Worm (Caenorhabditis elegans) whole organism, mixed stage, embryonic: ENCODE measurements around the gene swt-2.
"Not testable (repeated sequence)": the region's sequence is repeated elsewhere in the genome, so short reads cannot be mapped to it uniquely, and the experiment has no call there.

Source experiments
- M03D4.4 ChIP-seq: sonication (generic microtip); optimal IDR thresholded peaks from 2 replicates; lab custom pipeline; 2017; ENCODE audit warnings: mild to moderate bottlenecking, missing genetic modification characterization, missing compliant biosample characterization
- ceh-43 ChIP-seq: fragments of 200-800 bp; sonication (Bioruptor generic); optimal IDR thresholded peaks from 2 replicates; lab custom pipeline; 2018; ENCODE audit warnings: mild to moderate bottlenecking, missing genetic modification characterization, moderate library complexity, missing compliant biosample characterization
- lin-13 ChIP-seq: fragments of 150-350 bp; optimal IDR thresholded peaks from 2 replicates; lab custom pipeline; 2014; ENCODE audit warnings: missing biosample characterization, missing genetic modification characterization
- nhr-12 ChIP-seq: fragments of 150-350 bp; optimal IDR thresholded peaks from 2 replicates; lab custom pipeline; 2014; ENCODE audit warnings: missing biosample characterization, missing genetic modification characterization
- nhr-237 ChIP-seq: fragments of 150-350 bp; optimal IDR thresholded peaks from 2 replicates; lab custom pipeline; 2014; ENCODE audit warnings: missing biosample characterization, missing genetic modification characterization
- nhr-28 ChIP-seq: fragments of 150-350 bp; optimal IDR thresholded peaks from 2 replicates; lab custom pipeline; 2014; ENCODE audit warnings: missing biosample characterization, missing genetic modification characterization
- nhr-76 ChIP-seq: sonication (generic microtip); optimal IDR thresholded peaks from 2 replicates; lab custom pipeline; 2017; ENCODE audit warnings: missing biosample characterization, missing genetic modification characterization
- snpc-4 ChIP-seq: fragments of 150-350 bp; optimal IDR thresholded peaks from 2 replicates; lab custom pipeline; 2014; ENCODE audit warnings: missing biosample characterization, missing genetic modification characterization
- unc-39 ChIP-seq: fragments of 150-350 bp; optimal IDR thresholded peaks from 2 replicates; lab custom pipeline; 2014; ENCODE audit warnings: missing biosample characterization, missing genetic modification characterization
- unc-62 ChIP-seq: fragments of 150-350 bp; optimal IDR thresholded peaks from 2 replicates; lab custom pipeline; 2014; ENCODE audit warnings: missing biosample characterization, missing genetic modification reagents, missing genetic modification characterization

ce11 chrV:7511465-7511864, 18.5 kb upstream of the swt-2 start, which contains the start of gene nhr-171:
- not testable (repeated sequence) for TF ChIP-seq unc-62; nhr-28; lin-13 (tag; lab: Kevin White, UChicago); M03D4.4 (tag; lab: Kevin White, UChicago); ceh-43; nhr-76 (tag; lab: Kevin White, UChicago); unc-39 (tag; lab: Kevin White, UChicago); snpc-4 (tag; lab: Kevin White, UChicago); nhr-237 (tag; lab: Kevin White, UChicago); nhr-12
